Fruit fly (Drosophila melanogaster) whole organism, adult: ENCODE results near the gene CG43229.

Experiments
- CG11617 ChIP-seq: fragments of 200-800 bp; sonication (Bioruptor generic); optimal IDR thresholded peaks from 2 replicates; lab custom pipeline; 2017; ENCODE audit warnings: mild to moderate bottlenecking, missing biosample characterization, missing genetic modification reagents, missing genetic modification characterization
- CG12768 ChIP-seq: fragments of 200-800 bp; sonication (Bioruptor generic); optimal IDR thresholded peaks from 2 replicates; lab custom pipeline; 2017; ENCODE audit warnings: missing biosample characterization, missing genetic modification characterization, mild to moderate bottlenecking, moderate library complexity, missing genetic modification reagents
- CG14711 ChIP-seq: fragments of 200-800 bp; sonication (Bioruptor generic); optimal IDR thresholded peaks from 2 replicates; lab custom pipeline; 2018; ENCODE audit warnings: missing biosample characterization, mild to moderate bottlenecking, missing genetic modification characterization, moderate library complexity
- CG1620 ChIP-seq: fragments of 200-800 bp; sonication (Bioruptor generic); optimal IDR thresholded peaks from 2 replicates; lab custom pipeline; 2016; ENCODE audit warnings: missing biosample characterization, missing genetic modification characterization
- CG33017 ChIP-seq: fragments of 200-800 bp; sonication (Bioruptor generic); optimal IDR thresholded peaks from 2 replicates; lab custom pipeline; 2018; ENCODE audit warnings: missing biosample characterization, mild to moderate bottlenecking, missing genetic modification characterization, moderate library complexity
- CG5204 ChIP-seq: fragments of 200-800 bp; sonication (Bioruptor generic); optimal IDR thresholded peaks from 2 replicates; lab custom pipeline; 2016; ENCODE audit warnings: missing biosample characterization, missing genetic modification characterization
- CG7045 ChIP-seq: fragments of 200-800 bp; sonication (Bioruptor generic); optimal IDR thresholded peaks from 2 replicates; lab custom pipeline; 2017; ENCODE audit warnings: missing biosample characterization, mild to moderate bottlenecking, missing genetic modification characterization
- CG7101 ChIP-seq: fragments of 200-800 bp; sonication (Bioruptor generic); optimal IDR thresholded peaks from 2 replicates; lab custom pipeline; 2018; ENCODE audit warnings: missing biosample characterization, mild to moderate bottlenecking, missing genetic modification characterization, moderate library complexity
- Crg-1 ChIP-seq: fragments of 200-800 bp; sonication (Bioruptor generic); optimal IDR thresholded peaks from 2 replicates; lab custom pipeline; 2016; ENCODE audit warnings: missing biosample characterization, missing genetic modification characterization
- Hr96 ChIP-seq: fragments of 200-800 bp; sonication (Bioruptor generic); optimal IDR thresholded peaks from 2 replicates; lab custom pipeline; 2016; ENCODE audit warnings: missing biosample characterization, missing genetic modification characterization
- Mnt ChIP-seq: fragments of 200-800 bp; sonication (Bioruptor generic); optimal IDR thresholded peaks from 2 replicates; lab custom pipeline; 2016; ENCODE audit warnings: missing biosample characterization, mild to moderate bottlenecking, missing genetic modification characterization
- bab1 ChIP-seq: fragments of 200-800 bp; sonication (Bioruptor generic); optimal IDR thresholded peaks from 3 replicates; lab custom pipeline; 2019; ENCODE audit warnings: missing biosample characterization, mild to moderate bottlenecking, missing genetic modification characterization, moderate library complexity
- cic ChIP-seq: fragments of 200-800 bp; sonication (Bioruptor generic); optimal IDR thresholded peaks from 2 replicates; lab custom pipeline; 2017; ENCODE audit warnings: missing biosample characterization, mild to moderate bottlenecking, missing genetic modification characterization, moderate library complexity
- cnc ChIP-seq, 2 experiments: fragments of >200 bp; optimal IDR thresholded peaks; 2 replicates each; lab custom pipeline; 2017
- kay ChIP-seq: fragments of 200-800 bp; sonication (Bioruptor generic); peaks from one replicate; lab custom pipeline; 2016; ENCODE audit warnings: missing biosample characterization, missing genetic modification characterization, borderline replicate concordance
- ovo ChIP-seq: fragments of 200-800 bp; sonication (Bioruptor generic); optimal IDR thresholded peaks from 2 replicates; lab custom pipeline; 2016; ENCODE audit warnings: missing biosample characterization, missing genetic modification characterization
- pad ChIP-seq: fragments of 200-800 bp; sonication (Bioruptor generic); optimal IDR thresholded peaks from 3 replicates; lab custom pipeline; 2017; ENCODE audit warnings: missing biosample characterization, missing genetic modification characterization, mild to moderate bottlenecking, moderate library complexity, missing genetic modification reagents
- tj ChIP-seq: fragments of 200-800 bp; sonication (Bioruptor generic); optimal IDR thresholded peaks from 3 replicates; lab custom pipeline; 2017; ENCODE audit warnings: missing biosample characterization, mild to moderate bottlenecking, missing genetic modification characterization, moderate library complexity
- toe ChIP-seq: fragments of 200-800 bp; sonication (Bioruptor generic); optimal IDR thresholded peaks from 2 replicates; lab custom pipeline; 2016; ENCODE audit warnings: missing biosample characterization, missing genetic modification characterization

Gene CG43229

DNA sequence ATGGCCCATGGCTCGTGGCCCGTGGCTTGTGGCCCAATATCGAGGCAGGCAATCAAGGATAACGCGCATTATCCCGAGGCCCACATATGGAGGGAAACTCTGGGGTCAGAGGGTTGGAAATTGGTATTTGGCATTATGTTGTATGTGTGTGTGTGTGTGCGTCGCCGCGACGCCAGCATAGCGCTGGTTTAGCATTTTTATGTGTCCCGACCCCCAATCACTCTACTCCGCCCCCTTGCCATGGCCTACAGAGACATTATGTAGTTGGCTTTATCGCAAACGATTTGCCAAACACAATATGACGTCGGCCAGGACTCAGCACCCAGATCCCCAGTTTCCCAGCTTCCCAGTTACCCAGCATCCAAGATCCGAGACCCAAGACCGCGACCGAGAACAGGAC lies 42.8 kb downstream of the CG43229 start:
- TF ChIP-seq bab1 (GFP tag; lab: Kevin White, UChicago) (no peak), CG14711 (tag; lab: Kevin White, UChicago) (no peak), cic (no peak), CG11617 (no peak), CG1620 (GFP tag; lab: Kevin White, UChicago) (no peak), CG7101 (tag; lab: Kevin White, UChicago) (no peak), Mnt (GFP tag; lab: Kevin White, UChicago) (no peak), Crg-1 (GFP tag; lab: Kevin White, UChicago) (no peak), CG7045 (no peak), cnc (optimal IDR thresholded peaks at IDR 0.05; lab: Kevin White, UChicago) (no peak), kay (GFP tag; lab: Kevin White, UChicago) (no peak), tj (GFP tag; lab: Kevin White, UChicago) (no peak)

DNA sequence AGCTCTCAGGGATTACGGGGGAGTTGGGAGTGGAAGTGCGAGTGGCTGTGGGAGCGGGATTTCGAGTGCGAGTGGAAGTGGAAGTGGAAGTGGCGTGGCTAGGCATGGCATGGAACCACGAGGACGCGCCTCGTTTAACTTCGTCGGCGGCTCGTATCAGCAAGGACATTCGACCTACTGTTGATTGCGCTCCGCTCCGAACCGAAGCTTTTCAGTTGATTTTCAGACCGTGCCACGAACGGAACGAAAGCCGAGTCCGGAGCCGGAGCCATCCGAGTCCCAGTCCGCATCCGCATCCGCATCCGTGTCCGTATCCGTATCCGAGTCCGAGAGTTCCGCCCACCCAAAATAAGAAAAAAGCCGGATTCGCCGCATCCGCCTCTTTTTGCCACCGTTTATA lies 47.6 kb downstream of the CG43229 start:
- no peak for TF ChIP-seq tj (GFP tag; lab: Kevin White, UChicago)
- TF ChIP-seq kay (GFP tag; lab: Kevin White, UChicago) = no peak
- no peak for TF ChIP-seq CG11617
- TF ChIP-seq bab1 (GFP tag; lab: Kevin White, UChicago) = no peak
- TF ChIP-seq cnc (optimal IDR thresholded peaks at IDR 0.05; lab: Kevin White, UChicago) = no peak
- TF ChIP-seq CG12768 (GFP tag; lab: Kevin White, UChicago) = no peak
- no peak for TF ChIP-seq toe (GFP tag; lab: Kevin White, UChicago)
- no peak for TF ChIP-seq CG7101 (tag; lab: Kevin White, UChicago)
- TF ChIP-seq CG33017 (tag; lab: Kevin White, UChicago) = no peak
- TF ChIP-seq Hr96 (GFP tag; lab: Kevin White, UChicago) = no peak
- TF ChIP-seq CG1620 (GFP tag; lab: Kevin White, UChicago) = no peak
- TF ChIP-seq Mnt (GFP tag; lab: Kevin White, UChicago) = no peak
- no peak for TF ChIP-seq cic
- no peak for TF ChIP-seq pad (GFP tag; lab: Kevin White, UChicago)
- TF ChIP-seq CG14711 (tag; lab: Kevin White, UChicago) = no peak
- TF ChIP-seq CG5204 (GFP tag; lab: Kevin White, UChicago) = no peak
- TF ChIP-seq ovo (GFP tag; lab: Kevin White, UChicago) = no peak
